Worm (Caenorhabditis elegans) whole organism, L4 larva: ENCODE results near the gene Y62E10A.23.

Source experiments
- F10B5.3 ChIP-seq: sonication (generic microtip); optimal IDR thresholded peaks from 2 replicates; lab custom pipeline; 2016; ENCODE audit warnings: mild to moderate bottlenecking, missing genetic modification characterization, missing compliant biosample characterization
- R02D3.7 ChIP-seq: fragments of 150-350 bp; sonication (generic microtip); optimal IDR thresholded peaks from 3 replicates; lab custom pipeline; 2014; ENCODE audit warnings: missing biosample characterization, missing genetic modification characterization
- T26A8.4 ChIP-seq: fragments of 200-800 bp; sonication (Bioruptor generic); IDR thresholded peaks from 2 replicates; pipeline ENCODE4 v1.3.6; 2022; ENCODE audit warnings: missing genetic modification characterization, missing compliant biosample characterization
- Y105C5A.15 ChIP-seq: fragments of 200-800 bp; sonication (Bioruptor generic); IDR thresholded peaks from 2 replicates; pipeline ENCODE4 v1.3.6; 2022; ENCODE audit warnings: missing genetic modification characterization, missing compliant biosample characterization
- ama-1 ChIP-seq: fragments of 150-350 bp; optimal IDR thresholded peaks from 2 replicates; lab custom pipeline; 2014; ENCODE audit warnings: inconsistent platforms, mixed read lengths
- attf-4 ChIP-seq: sonication (generic microtip); optimal IDR thresholded peaks from 3 replicates; lab custom pipeline; 2017; ENCODE audit warnings: missing biosample characterization, missing genetic modification characterization
- ceh-20 ChIP-seq: fragments of 200-800 bp; sonication (Bioruptor generic); IDR thresholded peaks from 2 replicates; pipeline ENCODE4 v1.3.6; 2022; ENCODE audit warnings: missing genetic modification reagents, missing genetic modification characterization, missing compliant biosample characterization
- ceh-28 ChIP-seq: fragments of 150-350 bp; optimal IDR thresholded peaks from 2 replicates; lab custom pipeline; 2014; ENCODE audit warnings: missing biosample characterization, missing genetic modification reagents, missing genetic modification characterization
- daf-12 ChIP-seq: fragments of 150-350 bp; optimal IDR thresholded peaks from 2 replicates; lab custom pipeline; 2014; ENCODE audit warnings: missing biosample characterization, missing genetic modification reagents, missing genetic modification characterization
- dmd-6 ChIP-seq: fragments of 200-800 bp; sonication (Bioruptor generic); IDR thresholded peaks from 2 replicates; pipeline ENCODE4 v1.3.6; 2022; ENCODE audit warnings: missing genetic modification reagents, missing genetic modification characterization, missing compliant biosample characterization
- dmd-8 ChIP-seq: fragments of 200-800 bp; sonication (Bioruptor generic); IDR thresholded peaks from 2 replicates; pipeline ENCODE4 v1.3.6; 2022; ENCODE audit warnings: missing genetic modification characterization, missing compliant biosample characterization
- dpl-1 ChIP-seq: fragments of 150-350 bp; optimal IDR thresholded peaks from 2 replicates; lab custom pipeline; 2014; ENCODE audit warnings: missing biosample characterization, missing genetic modification reagents, missing genetic modification characterization
- duxl-1 ChIP-seq: sonication (generic microtip); optimal IDR thresholded peaks from 2 replicates; lab custom pipeline; 2016; ENCODE audit warnings: mild to moderate bottlenecking, missing genetic modification characterization, moderate library complexity, missing compliant biosample characterization; ENCODE audit not compliant: poor library complexity
- egl-43 ChIP-seq: fragments of 200-800 bp; sonication (Bioruptor generic); IDR thresholded peaks from 2 replicates; pipeline ENCODE4 v1.3.6; 2022; ENCODE audit warnings: missing genetic modification reagents, missing genetic modification characterization, missing compliant biosample characterization
- gei-8 ChIP-seq: fragments of 200-800 bp; sonication (Bioruptor generic); optimal IDR thresholded peaks from 2 replicates; lab custom pipeline; 2018; ENCODE audit warnings: mild to moderate bottlenecking, missing genetic modification characterization, missing compliant biosample characterization
- hlh-30 ChIP-seq: sonication (generic microtip); optimal IDR thresholded peaks from 2 replicates; lab custom pipeline; 2017; ENCODE audit warnings: antibody characterized with exemption, mild to moderate bottlenecking, missing genetic modification characterization, missing compliant biosample characterization; ENCODE audit not compliant: insufficient read depth
- hmg-1.1 ChIP-seq: fragments of 200-800 bp; sonication (Bioruptor generic); IDR thresholded peaks from 2 replicates; pipeline ENCODE4 v1.3.6; 2022; ENCODE audit warnings: missing genetic modification reagents, missing genetic modification characterization, missing compliant biosample characterization
- jun-1 ChIP-seq: fragments of 150-350 bp; optimal IDR thresholded peaks from 2 replicates; lab custom pipeline; 2014; ENCODE audit warnings: missing biosample characterization, missing genetic modification reagents, missing genetic modification characterization
- lin-1 ChIP-seq: fragments of 200-800 bp; sonication (Bioruptor generic); IDR thresholded peaks from 2 replicates; pipeline ENCODE4 v1.3.6; 2022; ENCODE audit warnings: missing genetic modification reagents, missing genetic modification characterization, missing compliant biosample characterization
- lin-13 ChIP-seq: fragments of 150-350 bp; optimal IDR thresholded peaks from 2 replicates; lab custom pipeline; 2014; ENCODE audit warnings: missing biosample characterization, missing genetic modification reagents, missing genetic modification characterization
- lir-3 ChIP-seq: sonication (generic microtip); optimal IDR thresholded peaks from 2 replicates; lab custom pipeline; 2016; ENCODE audit warnings: mild to moderate bottlenecking, missing genetic modification characterization, missing compliant biosample characterization
- lsy-2 ChIP-seq, 2 experiments: fragments of 150-350 bp in 1 of 2; sonication (generic microtip) in 1 of 2; optimal IDR thresholded peaks; 2 replicates each; lab custom pipeline; 2014 to 2017; ENCODE audit warnings: missing biosample characterization in 2 of 2, missing genetic modification characterization in 2 of 2
- mdl-1 ChIP-seq, 2 experiments: fragments of 150-350 bp in 1 of 2; sonication (generic microtip) in 1 of 2; optimal IDR thresholded peaks; 2 replicates each; lab custom pipeline; 2014 to 2017; ENCODE audit warnings: missing biosample characterization in 2 of 2, missing genetic modification characterization in 2 of 2
- mxl-2 ChIP-seq: fragments of 200-800 bp; sonication (Bioruptor generic); conservative IDR thresholded peaks from 2 replicates; pipeline ENCODE4 v1.3.6; 2022; ENCODE audit warnings: missing genetic modification reagents, missing genetic modification characterization, missing compliant biosample characterization
- nhr-111 ChIP-seq: fragments of 200-800 bp; sonication (Bioruptor generic); optimal IDR thresholded peaks from 2 replicates; lab custom pipeline; 2018; ENCODE audit warnings: mild to moderate bottlenecking, missing genetic modification characterization, missing compliant biosample characterization
- nhr-25 ChIP-seq: sonication (generic microtip); optimal IDR thresholded peaks from 2 replicates; lab custom pipeline; 2017; ENCODE audit warnings: missing genetic modification characterization, mild to moderate bottlenecking, missing compliant biosample characterization, antibody characterized with exemption, moderate library complexity, borderline replicate concordance; ENCODE audit not compliant: insufficient read depth
- nhr-41 ChIP-seq: fragments of 200-800 bp; sonication (Bioruptor generic); IDR thresholded peaks from 2 replicates; pipeline ENCODE4 v1.3.6; 2022; ENCODE audit warnings: missing genetic modification reagents, missing genetic modification characterization, missing compliant biosample characterization
- nhr-42 ChIP-seq: fragments of 200-800 bp; sonication (Bioruptor generic); IDR thresholded peaks from 2 replicates; pipeline ENCODE4 v1.3.6; 2022; ENCODE audit warnings: missing genetic modification characterization, missing compliant biosample characterization
- nhr-48 ChIP-seq: sonication (generic microtip); optimal IDR thresholded peaks from 2 replicates; lab custom pipeline; 2016; ENCODE audit warnings: mild to moderate bottlenecking, missing genetic modification characterization, missing compliant biosample characterization
- pha-4 ChIP-seq, 2 experiments: fragments of 150-350 bp in 1 of 2; fragments of 200-800 bp in 1 of 2; sonication (Bioruptor generic) in 1 of 2; IDR thresholded peaks in 1 of 2; optimal IDR thresholded peaks in 1 of 2; 2 replicates each; pipeline versions ENCODE4 v1.3.6 to Lab custom; 2014 to 2022; ENCODE audit warnings: missing genetic modification characterization in 2 of 2, missing genetic modification reagents in 2 of 2, missing biosample characterization in 1 of 2, missing compliant biosample characterization in 1 of 2
- pqm-1 ChIP-seq: sonication (generic microtip); optimal IDR thresholded peaks from 2 replicates; lab custom pipeline; 2017; ENCODE audit warnings: missing biosample characterization, missing genetic modification characterization
- sdz-12 ChIP-seq: fragments of 200-800 bp; sonication (Bioruptor generic); optimal IDR thresholded peaks from 2 replicates; lab custom pipeline; 2018; ENCODE audit warnings: mild to moderate bottlenecking, missing genetic modification characterization, missing compliant biosample characterization
- snpc-1.2 ChIP-seq: fragments of 200-800 bp; sonication (Bioruptor generic); IDR thresholded peaks from 2 replicates; pipeline ENCODE4 v1.3.6; 2022; ENCODE audit warnings: missing genetic modification reagents, missing genetic modification characterization, missing compliant biosample characterization
- spr-1 ChIP-seq: sonication (generic microtip); optimal IDR thresholded peaks from 2 replicates; lab custom pipeline; 2016; ENCODE audit warnings: mild to moderate bottlenecking, missing genetic modification characterization, missing compliant biosample characterization
- spr-3 ChIP-seq: fragments of 200-800 bp; sonication (Bioruptor generic); optimal IDR thresholded peaks from 2 replicates; lab custom pipeline; 2018; ENCODE audit warnings: mild to moderate bottlenecking, missing genetic modification characterization, missing compliant biosample characterization
- tra-1 ChIP-seq: fragments of 200-800 bp; sonication (Bioruptor generic); IDR thresholded peaks from 2 replicates; pipeline ENCODE4 v1.3.6; 2022; ENCODE audit warnings: missing genetic modification reagents, missing genetic modification characterization, missing compliant biosample characterization
- unc-130 ChIP-seq: sonication (generic microtip); optimal IDR thresholded peaks from 2 replicates; lab custom pipeline; 2016; ENCODE audit warnings: missing genetic modification reagents, missing genetic modification characterization, missing compliant biosample characterization

Y62E10A.23 gene

ce11 chrIV:13388779-13389178 lies 2.7 kb downstream of the Y62E10A.23 start (continued):
- TF ChIP-seq nhr-48 (tag; lab: Kevin White, UChicago), result peak; percentile 56
- peak; percentile 48; the same call in 1 of the 2 replicates for TF ChIP-seq ceh-20 (GFP tag; lab: Robert Waterston, UW)
- TF ChIP-seq hmg-1.1 (GFP tag; lab: Robert Waterston, UW), result 0 out of 2 replicates have a peak, but pooled peaks have one; percentile 25
- TF ChIP-seq mdl-1 (tag; optimal IDR thresholded peaks at IDR 0.05; lab: Kevin White, UChicago), result peak in 1 of 2 experiments; percentile 50
- TF ChIP-seq daf-12 (tag; lab: Kevin White, UChicago), result no peak
- TF ChIP-seq sdz-12 (GFP tag; lab: Kevin White, UChicago), result peak; percentile 29
- TF ChIP-seq pha-4 (GFP tag; IDR thresholded peaks at IDR 0.05; lab: Robert Waterston, UW), result peak; percentile 42; the same call in 1 of the 2 replicates
- TF ChIP-seq pha-4 (tag; optimal IDR thresholded peaks at IDR 0.05; lab: Kevin White, UChicago), result no peak
- TF ChIP-seq tra-1 (GFP tag; lab: Robert Waterston, UW), result no peak
- TF ChIP-seq hlh-30 (tag; lab: Kevin White, UChicago), result peak; percentile 65
- peak; percentile 94 for TF ChIP-seq ama-1 (lab: Kevin White, UChicago)
- peak; percentile 0 to 80 for TF ChIP-seq lsy-2 (tag; optimal IDR thresholded peaks at IDR 0.05; lab: Kevin White, UChicago)
- no peak for TF ChIP-seq dpl-1 (GFP tag; lab: Kevin White, UChicago)
- TF ChIP-seq lin-13 (GFP tag; lab: Kevin White, UChicago), result peak; percentile 41
- TF ChIP-seq jun-1 (tag; lab: Kevin White, UChicago), result peak; percentile 13
- peak; percentile 69 for TF ChIP-seq T26A8.4
- TF ChIP-seq mxl-2 (GFP tag; lab: Robert Waterston, UW), result peak; percentile 54
- peak; percentile 30; the same call in 1 of the 2 replicates for TF ChIP-seq dmd-6 (GFP tag; lab: Robert Waterston, UW)

- TF ChIP-seq nhr-42 (GFP tag; lab: Robert Waterston, UW), result peak; percentile 33; the same call in 1 of the 2 replicates
- no peak for TF ChIP-seq R02D3.7 (tag; lab: Kevin White, UChicago)
- TF ChIP-seq snpc-1.2 (GFP tag; lab: Robert Waterston, UW), result 0 out of 2 replicates have a peak, but pooled peaks have one; percentile 11
- TF ChIP-seq gei-8 (GFP tag; lab: Kevin White, UChicago), result no peak
- TF ChIP-seq nhr-111 (GFP tag; lab: Kevin White, UChicago), result peak; percentile 43
- no peak for TF ChIP-seq lir-3 (tag; lab: Kevin White, UChicago)
- TF ChIP-seq pqm-1 (tag; lab: Kevin White, UChicago), result no peak
- TF ChIP-seq duxl-1, result peak; percentile 34
- TF ChIP-seq lin-1 (GFP tag; lab: Robert Waterston, UW), result peak; percentile 38; the same call in 1 of the 2 replicates
- no peak for TF ChIP-seq F10B5.3 (tag; lab: Kevin White, UChicago)
- TF ChIP-seq spr-3 (GFP tag; lab: Kevin White, UChicago), result no peak
- TF ChIP-seq Y105C5A.15 (GFP tag; lab: Robert Waterston, UW), result 0 out of 2 replicates have a peak, but pooled peaks have one; percentile 34
- TF ChIP-seq tra-1 (GFP tag; lab: Robert Waterston, UW), result 0 out of 2 replicates have a peak, but pooled peaks have one; percentile 26
- TF ChIP-seq unc-130 (GFP tag; lab: Kevin White, UChicago), result no peak
- TF ChIP-seq dpl-1 (GFP tag; lab: Kevin White, UChicago), result no peak
- TF ChIP-seq attf-4, result no peak
- no peak for TF ChIP-seq spr-1
- no peak for TF ChIP-seq pha-4 (GFP tag; IDR thresholded peaks at IDR 0.05; lab: Robert Waterston, UW)
- TF ChIP-seq pha-4 (tag; optimal IDR thresholded peaks at IDR 0.05; lab: Kevin White, UChicago), result no peak
- TF ChIP-seq lsy-2 (tag; optimal IDR thresholded peaks at IDR 0.05; lab: Kevin White, UChicago), result no peak
- TF ChIP-seq ceh-28 (tag; lab: Kevin White, UChicago), result no peak
- no peak for TF ChIP-seq ceh-20 (GFP tag; lab: Robert Waterston, UW)
- 0 out of 2 replicates have a peak, but pooled peaks have one; percentile 49 for TF ChIP-seq dmd-8 (GFP tag; lab: Robert Waterston, UW)
- TF ChIP-seq nhr-25 (tag; lab: Kevin White, UChicago), result no peak
- peak; percentile 67 for TF ChIP-seq egl-43
- no peak for TF ChIP-seq nhr-41 (GFP tag; lab: Robert Waterston, UW)
Measured at ce11 chrIV:13389237-13389636, 3.1 kb downstream of the Y62E10A.23 start.
